Fruit fly (Drosophila melanogaster): ENCODE measurements around the gene trx.

DNA sequence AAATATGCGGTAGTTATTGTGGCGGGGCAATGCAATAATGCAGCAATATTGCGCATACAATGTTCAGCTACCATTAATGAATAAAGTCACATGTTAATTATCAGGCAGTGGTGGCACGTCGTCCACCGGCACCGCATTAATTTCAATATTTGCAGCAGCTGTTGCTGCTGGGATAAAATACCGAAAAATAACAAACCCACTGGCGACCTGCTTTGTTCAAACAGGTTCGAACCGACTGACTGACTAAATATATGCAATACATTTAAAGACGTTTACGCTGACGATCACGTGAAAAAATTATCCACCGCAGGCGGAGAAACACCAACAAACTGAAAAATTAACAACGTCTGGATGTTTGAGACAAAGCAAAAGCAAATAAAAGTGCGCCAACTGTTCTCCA, 10.8 kb upstream of the trx start:
- TF ChIP-seq CG8478 (optimal IDR thresholded peaks at IDR 0.05) (no peak), Dll (optimal IDR thresholded peaks at IDR 0.05) (no peak), usp (GFP tag; optimal IDR thresholded peaks at IDR 0.05) (no peak), psq (optimal IDR thresholded peaks at IDR 0.05) (no peak)

Data from whole organism.